Fruit fly (Drosophila melanogaster) whole organism, prepupa: ENCODE results near the gene CG32588.

ENCODE experiments used
- Blimp-1 ChIP-seq: fragments of 200-800 bp; sonication (Bioruptor generic); optimal IDR thresholded peaks from 3 replicates; lab custom pipeline; 2017; ENCODE audit warnings: missing biosample characterization, missing genetic modification characterization, mild to moderate bottlenecking, moderate library complexity, missing genetic modification reagents
- CG16779 ChIP-seq: fragments of 200-800 bp; sonication (Bioruptor generic); optimal IDR thresholded peaks from 3 replicates; lab custom pipeline; 2017; ENCODE audit warnings: missing biosample characterization, mild to moderate bottlenecking, missing genetic modification characterization
- CG3032 ChIP-seq: fragments of 200-800 bp; optimal IDR thresholded peaks from 2 replicates; lab custom pipeline; 2019; ENCODE audit warnings: missing biosample characterization, mild to moderate bottlenecking, missing genetic modification characterization, moderate library complexity
- CG6854 ChIP-seq: fragments of 200-800 bp; sonication (Bioruptor generic); optimal IDR thresholded peaks from 2 replicates; lab custom pipeline; 2017; ENCODE audit warnings: missing biosample characterization, mild to moderate bottlenecking, missing genetic modification characterization
- dac ChIP-seq: fragments of 200-800 bp; sonication (Bioruptor generic); optimal IDR thresholded peaks from 2 replicates; lab custom pipeline; 2017; ENCODE audit warnings: missing biosample characterization, mild to moderate bottlenecking, missing genetic modification characterization

- TF ChIP-seq Blimp-1 (GFP tag; lab: Kevin White, UChicago) (no peak), dac (GFP tag; lab: Kevin White, UChicago) (no peak), CG16779 (tag; lab: Kevin White, UChicago) (no peak), CG6854 (no peak), CG3032 (tag; lab: Kevin White, UChicago) (no peak)
Observed at dm6 chrX:15175171-15175883, 31.1 kb downstream of the CG32588 start, which contains the start of gene CG43737.
